Worm (Caenorhabditis elegans) whole organism, mixed stage, embryonic: ENCODE results near the gene romo-1.

ENCODE experiments used
- M03D4.4 ChIP-seq: sonication (generic microtip); optimal IDR thresholded peaks from 2 replicates; lab custom pipeline; 2017; ENCODE audit warnings: mild to moderate bottlenecking, missing genetic modification characterization, missing compliant biosample characterization
- bed-3 ChIP-seq: fragments of 200-800 bp; sonication (Bioruptor generic); optimal IDR thresholded peaks from 3 replicates; lab custom pipeline; 2018; ENCODE audit warnings: mild to moderate bottlenecking, missing genetic modification characterization, moderate library complexity, missing compliant biosample characterization
- blmp-1 ChIP-seq: fragments of 150-350 bp; optimal IDR thresholded peaks from 2 replicates; lab custom pipeline; 2014; ENCODE audit warnings: missing biosample characterization, missing genetic modification characterization
- ceh-39 ChIP-seq: fragments of 150-350 bp; optimal IDR thresholded peaks from 2 replicates; lab custom pipeline; 2014; ENCODE audit warnings: missing biosample characterization, missing genetic modification characterization
- ceh-43 ChIP-seq: fragments of 200-800 bp; sonication (Bioruptor generic); optimal IDR thresholded peaks from 2 replicates; lab custom pipeline; 2018; ENCODE audit warnings: mild to moderate bottlenecking, missing genetic modification characterization, moderate library complexity, missing compliant biosample characterization
- ces-1 ChIP-seq: fragments of 150-350 bp; optimal IDR thresholded peaks from 2 replicates; lab custom pipeline; 2014; ENCODE audit warnings: missing biosample characterization, missing genetic modification reagents, missing genetic modification characterization
- cnd-1 ChIP-seq: fragments of 200-800 bp; sonication (Bioruptor generic); optimal IDR thresholded peaks from 2 replicates; lab custom pipeline; 2018; ENCODE audit warnings: mild to moderate bottlenecking, missing genetic modification characterization, missing compliant biosample characterization
- drap-1 ChIP-seq: fragments of 200-800 bp; sonication (Bioruptor generic); optimal IDR thresholded peaks from 3 replicates; lab custom pipeline; 2018; ENCODE audit warnings: mild to moderate bottlenecking, missing genetic modification characterization, missing compliant biosample characterization
- elt-1 ChIP-seq: sonication (generic microtip); optimal IDR thresholded peaks from 2 replicates; lab custom pipeline; 2017; ENCODE audit warnings: missing genetic modification characterization, mild to moderate bottlenecking, missing compliant biosample characterization, antibody characterized with exemption, moderate library complexity, borderline replicate concordance; ENCODE audit not compliant: insufficient read depth
- elt-3 ChIP-seq: fragments of 150-350 bp; optimal IDR thresholded peaks from 2 replicates; lab custom pipeline; 2014; ENCODE audit warnings: missing biosample characterization, missing genetic modification characterization
- flh-1 ChIP-seq: fragments of 200-800 bp; sonication (Bioruptor generic); optimal IDR thresholded peaks from 2 replicates; lab custom pipeline; 2018; ENCODE audit warnings: mild to moderate bottlenecking, missing genetic modification characterization, moderate library complexity, missing compliant biosample characterization
- ham-2 ChIP-seq: fragments of 200-800 bp; sonication (Bioruptor generic); optimal IDR thresholded peaks from 2 replicates; lab custom pipeline; 2018; ENCODE audit warnings: mild to moderate bottlenecking, missing genetic modification characterization, missing compliant biosample characterization
- hlh-1 ChIP-seq: fragments of 150-350 bp; optimal IDR thresholded peaks from 2 replicates; lab custom pipeline; 2014; ENCODE audit warnings: missing biosample characterization, missing genetic modification reagents, missing genetic modification characterization
- lin-32 ChIP-seq: fragments of 200-800 bp; sonication (Bioruptor generic); optimal IDR thresholded peaks from 2 replicates; lab custom pipeline; 2018; ENCODE audit warnings: mild to moderate bottlenecking, missing genetic modification characterization, missing compliant biosample characterization
- lsy-2 ChIP-seq: fragments of 150-350 bp; optimal IDR thresholded peaks from 2 replicates; lab custom pipeline; 2014; ENCODE audit warnings: missing biosample characterization, missing genetic modification characterization
- mab-5 ChIP-seq: fragments of 150-350 bp; optimal IDR thresholded peaks from 2 replicates; lab custom pipeline; 2014; ENCODE audit warnings: missing biosample characterization, missing genetic modification characterization
- mep-1 ChIP-seq: fragments of 150-350 bp; optimal IDR thresholded peaks from 2 replicates; lab custom pipeline; 2017; ENCODE audit warnings: missing biosample characterization, missing genetic modification reagents, missing genetic modification characterization, inconsistent platforms
- mls-2 ChIP-seq: sonication (generic microtip); optimal IDR thresholded peaks from 2 replicates; lab custom pipeline; 2016; ENCODE audit warnings: mild to moderate bottlenecking, missing genetic modification characterization, moderate library complexity, missing compliant biosample characterization
- nhr-12 ChIP-seq: fragments of 150-350 bp; optimal IDR thresholded peaks from 2 replicates; lab custom pipeline; 2014; ENCODE audit warnings: missing biosample characterization, missing genetic modification characterization
- nhr-2 ChIP-seq: fragments of 150-350 bp; optimal IDR thresholded peaks from 2 replicates; lab custom pipeline; 2014; ENCODE audit warnings: missing biosample characterization, missing genetic modification characterization
- nhr-237 ChIP-seq: fragments of 150-350 bp; optimal IDR thresholded peaks from 2 replicates; lab custom pipeline; 2014; ENCODE audit warnings: missing biosample characterization, missing genetic modification characterization
- nhr-28 ChIP-seq: fragments of 150-350 bp; optimal IDR thresholded peaks from 2 replicates; lab custom pipeline; 2014; ENCODE audit warnings: missing biosample characterization, missing genetic modification characterization
- nhr-76 ChIP-seq: sonication (generic microtip); optimal IDR thresholded peaks from 2 replicates; lab custom pipeline; 2017; ENCODE audit warnings: missing biosample characterization, missing genetic modification characterization
- pha-4 ChIP-seq: fragments of 150-350 bp; optimal IDR thresholded peaks from 2 replicates; lab custom pipeline; 2018; ENCODE audit warnings: missing biosample characterization, missing genetic modification reagents, missing genetic modification characterization
- sem-2 ChIP-seq: fragments of 200-800 bp; sonication (Bioruptor generic); optimal IDR thresholded peaks from 2 replicates; lab custom pipeline; 2018; ENCODE audit warnings: mild to moderate bottlenecking, missing genetic modification characterization, missing compliant biosample characterization
- snpc-4 ChIP-seq: fragments of 150-350 bp; optimal IDR thresholded peaks from 2 replicates; lab custom pipeline; 2014; ENCODE audit warnings: missing biosample characterization, missing genetic modification characterization
- sptf-1 ChIP-seq: sonication (generic microtip); optimal IDR thresholded peaks from 2 replicates; lab custom pipeline; 2017; ENCODE audit warnings: mild to moderate bottlenecking, missing genetic modification characterization, moderate library complexity, missing compliant biosample characterization
- tbx-8 ChIP-seq: fragments of 200-800 bp; sonication (Bioruptor generic); optimal IDR thresholded peaks from 2 replicates; lab custom pipeline; 2018; ENCODE audit warnings: mild to moderate bottlenecking, missing genetic modification characterization, moderate library complexity, missing compliant biosample characterization
- unc-120 ChIP-seq: sonication (generic microtip); optimal IDR thresholded peaks from 2 replicates; lab custom pipeline; 2017; ENCODE audit warnings: missing genetic modification characterization, missing compliant biosample characterization; ENCODE audit not compliant: poor library complexity, severe bottlenecking
- unc-39 ChIP-seq: fragments of 150-350 bp; optimal IDR thresholded peaks from 2 replicates; lab custom pipeline; 2014; ENCODE audit warnings: missing biosample characterization, missing genetic modification characterization
- unc-62 ChIP-seq: fragments of 150-350 bp; optimal IDR thresholded peaks from 2 replicates; lab custom pipeline; 2014; ENCODE audit warnings: missing biosample characterization, missing genetic modification reagents, missing genetic modification characterization
- zip-8 ChIP-seq: fragments of 150-350 bp; optimal IDR thresholded peaks from 2 replicates; lab custom pipeline; 2014; ENCODE audit warnings: missing biosample characterization, missing genetic modification characterization
- ztf-11 ChIP-seq: fragments of 150-350 bp; optimal IDR thresholded peaks from 2 replicates; lab custom pipeline; 2014; ENCODE audit warnings: missing biosample characterization, missing genetic modification characterization

romo-1 gene

DNA sequence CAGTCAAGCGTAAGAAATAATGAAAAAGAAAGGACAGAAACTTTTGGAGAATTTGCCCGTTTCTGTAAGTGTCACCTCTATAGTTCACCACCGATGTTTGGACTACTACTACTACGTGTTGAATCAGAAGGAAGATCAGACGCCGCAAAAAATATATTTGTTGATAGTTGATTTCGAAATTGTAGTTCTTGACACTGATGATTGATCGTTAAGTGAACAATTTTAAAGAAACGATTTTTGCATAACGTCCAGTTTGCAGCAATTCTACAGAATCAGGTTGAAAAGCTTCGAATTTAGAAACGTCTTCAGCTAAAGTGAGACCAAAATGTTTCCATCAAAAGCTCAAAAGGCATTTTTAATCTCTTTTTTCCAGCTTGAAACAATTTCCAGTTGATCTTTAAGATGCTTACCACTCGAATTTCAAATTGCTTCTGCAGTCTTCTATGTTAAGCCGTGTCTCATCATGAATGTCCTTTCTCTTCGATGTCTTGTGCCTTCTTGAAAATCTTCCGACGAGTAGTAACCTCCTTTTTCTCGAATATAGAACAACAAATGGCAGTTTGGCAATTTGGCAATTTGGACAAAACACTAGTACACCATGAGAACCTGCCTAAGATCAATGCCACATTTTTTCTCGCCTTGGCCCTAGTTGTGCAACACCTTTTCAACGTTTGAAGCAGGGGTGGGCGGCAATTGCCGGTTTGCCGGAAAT is 41.8 kb downstream of the romo-1 start:
- TF ChIP-seq pha-4 (no peak), hlh-1 (no peak), nhr-76 (tag; lab: Kevin White, UChicago) (no peak), sem-2 (GFP tag; lab: Kevin White, UChicago) (no peak), sptf-1 (tag; lab: Kevin White, UChicago) (no peak), unc-39 (tag; lab: Kevin White, UChicago) (no peak), zip-8 (tag; lab: Kevin White, UChicago) (no peak), ceh-39 (tag; lab: Kevin White, UChicago) (no peak), bed-3 (GFP tag; lab: Kevin White, UChicago) (no peak), M03D4.4 (tag; lab: Kevin White, UChicago) (no peak), nhr-12 (tag; lab: Kevin White, UChicago) (no peak), ceh-43 (GFP tag; lab: Kevin White, UChicago) (no peak), drap-1 (no peak), elt-1 (no peak), lin-32 (GFP tag; lab: Kevin White, UChicago) (no peak), nhr-2 (no peak)

DNA sequence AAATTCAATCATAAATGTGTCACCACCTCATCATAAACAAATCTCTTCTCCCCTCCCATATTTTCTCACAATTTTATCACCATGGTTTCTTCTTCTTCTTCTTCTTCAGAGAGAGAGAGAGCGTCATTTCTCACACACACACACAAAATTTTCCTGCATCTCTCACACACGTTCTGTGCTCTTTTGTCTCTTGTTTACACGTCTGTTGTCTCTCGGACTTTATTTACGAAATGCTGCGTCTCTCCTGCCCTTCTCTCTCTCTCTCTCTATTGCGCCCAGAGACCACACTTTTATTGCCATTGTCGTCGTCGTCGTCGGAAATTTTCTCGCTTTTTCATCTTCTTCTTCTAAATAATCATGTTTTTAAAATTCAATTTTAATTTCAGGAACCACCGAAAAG is 42.5 kb downstream of the romo-1 start, which contains the start of gene lec-1:
Gene lec-1 (plus strand): TSS at position 387 of the 400 bp plus-strand sequence.
- TF ChIP-seq unc-39 (tag; lab: Kevin White, UChicago) (no peak), unc-62 (GFP tag; lab: Kevin White, UChicago) (peak; percentile 89), nhr-28 (tag; lab: Kevin White, UChicago) (no peak), hlh-1 (peak; percentile 69), pha-4 (peak; percentile 96), ceh-43 (GFP tag; lab: Kevin White, UChicago) (no peak), flh-1 (no peak), nhr-76 (tag; lab: Kevin White, UChicago) (no peak), unc-120 (tag; lab: Kevin White, UChicago) (peak; percentile 68), tbx-8 (GFP tag; lab: Kevin White, UChicago) (no peak), sem-2 (GFP tag; lab: Kevin White, UChicago) (no peak), lsy-2 (no peak), M03D4.4 (tag; lab: Kevin White, UChicago) (no peak), elt-3 (tag; lab: Kevin White, UChicago) (no peak), nhr-2 (no peak), ceh-39 (tag; lab: Kevin White, UChicago) (no peak), ces-1 (peak; percentile 76), ztf-11 (tag; lab: Kevin White, UChicago) (no peak), cnd-1 (no peak), bed-3 (GFP tag; lab: Kevin White, UChicago) (no peak), mep-1 (tag; lab: Kevin White, UChicago) (peak; percentile 50), nhr-237 (tag; lab: Kevin White, UChicago) (peak; percentile 36), mab-5 (tag; lab: Kevin White, UChicago) (no peak)

DNA sequence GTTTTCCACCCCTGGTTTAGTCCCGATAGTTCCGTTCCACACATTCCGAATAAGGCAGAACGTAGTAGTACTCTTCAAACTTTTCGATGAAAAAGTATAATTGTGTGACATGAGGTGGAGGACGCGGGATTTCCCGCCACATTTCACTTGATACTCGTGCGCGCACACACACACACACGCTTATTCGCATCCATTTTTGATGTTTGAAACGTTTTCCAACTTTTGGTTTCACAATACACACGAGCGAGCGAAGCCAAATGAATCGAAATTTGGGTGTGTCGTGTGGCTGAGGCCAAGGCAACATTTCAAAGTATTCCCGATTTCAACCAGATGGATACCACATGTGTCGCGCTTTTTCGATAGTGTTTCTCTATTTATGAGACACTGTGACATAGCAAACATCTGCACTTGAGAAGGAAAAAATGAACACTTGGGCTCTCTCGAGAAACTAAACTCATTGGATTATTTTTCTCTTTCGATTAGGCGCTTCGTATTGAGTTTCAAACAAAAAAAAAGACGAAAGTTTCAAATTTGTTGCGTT is 44.1 kb downstream of the romo-1 start:
- TF ChIP-seq pha-4: no peak
- no peak for TF ChIP-seq flh-1
- TF ChIP-seq drap-1: no peak
- no peak for TF ChIP-seq tbx-8 (GFP tag; lab: Kevin White, UChicago)
- no peak for TF ChIP-seq hlh-1
- no peak for TF ChIP-seq ceh-39 (tag; lab: Kevin White, UChicago)
- no peak for TF ChIP-seq sem-2 (GFP tag; lab: Kevin White, UChicago)
- no peak for TF ChIP-seq elt-1
- TF ChIP-seq unc-120 (tag; lab: Kevin White, UChicago): no peak

DNA sequence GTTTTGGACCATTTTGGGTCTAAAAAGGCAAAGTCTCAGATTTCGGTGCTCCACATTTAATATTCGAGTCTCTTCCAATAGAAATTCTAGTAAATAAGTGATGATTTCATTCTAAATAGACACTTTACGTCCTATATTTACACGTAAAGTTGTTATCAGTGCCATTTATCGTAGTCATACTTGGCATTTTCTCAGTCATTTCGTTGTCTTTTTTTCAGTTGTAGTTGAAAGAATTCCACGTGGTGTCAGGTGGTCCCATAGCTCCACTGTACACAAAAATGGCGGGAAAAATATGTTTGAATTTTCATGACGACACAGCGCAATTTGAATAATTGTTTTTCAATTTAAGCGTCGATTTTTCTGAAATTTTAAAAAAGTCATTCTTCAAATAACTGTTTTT is 47.3 kb downstream of the romo-1 start:
- TF ChIP-seq nhr-237 (tag; lab: Kevin White, UChicago) (no peak), snpc-4 (tag; lab: Kevin White, UChicago) (no peak), nhr-2 (no peak), ces-1 (no peak), sem-2 (GFP tag; lab: Kevin White, UChicago) (no peak), ceh-39 (tag; lab: Kevin White, UChicago) (no peak), bed-3 (GFP tag; lab: Kevin White, UChicago) (no peak), elt-1 (no peak), hlh-1 (no peak), ztf-11 (tag; lab: Kevin White, UChicago) (no peak), drap-1 (no peak), mls-2 (no peak), ham-2 (GFP tag; lab: Kevin White, UChicago) (no peak), blmp-1 (tag; lab: Kevin White, UChicago) (no peak), nhr-76 (tag; lab: Kevin White, UChicago) (no peak)
